Fruit fly (Drosophila melanogaster): ENCODE data around the gene Tl.
A peak's percentile ranks its signal among the peaks of the same experiment; 100 is the strongest.

Gene Tl

DNA sequence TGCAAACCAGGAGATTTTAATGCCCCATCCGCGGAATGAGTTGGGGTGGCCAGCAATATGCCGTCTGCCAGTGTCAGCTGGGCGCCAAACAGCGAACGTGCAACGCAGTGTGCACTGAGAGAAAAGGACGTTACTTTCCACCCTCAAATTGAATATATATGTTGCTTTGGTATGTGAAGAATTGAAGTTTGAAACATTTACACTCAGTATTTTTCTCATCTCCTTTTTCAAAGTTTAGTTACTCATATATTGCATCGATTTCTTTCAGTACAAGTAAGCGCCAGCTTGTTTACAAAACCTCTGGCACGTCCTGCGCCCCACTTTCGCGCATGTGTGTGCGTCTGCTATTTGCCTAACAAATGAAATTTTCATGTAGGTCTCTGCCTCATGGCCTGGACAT, 60.4 kb downstream of the Tl start (continued):
- TF ChIP-seq twi (tag; optimal IDR thresholded peaks at IDR 0.05), result no peak
- TF ChIP-seq Antp (GFP tag; optimal IDR thresholded peaks at IDR 0.05), result peak; percentile 72
- no peak for TF ChIP-seq MESR4 (GFP tag; optimal IDR thresholded peaks at IDR 0.05)
- TF ChIP-seq chinmo (GFP tag; IDR thresholded peaks at IDR 0.05; ENCODE audit: partially characterized antibody), result no peak
- peak; percentile 14; the same call in 1 of the 3 replicates for TF ChIP-seq Dbx (GFP tag; IDR thresholded peaks at IDR 0.05)
- TF ChIP-seq gsb-n (tag; optimal IDR thresholded peaks at IDR 0.05), result no peak
- TF ChIP-seq jumu (GFP tag; optimal IDR thresholded peaks at IDR 0.05), result no peak
- TF ChIP-seq CG16813 (GFP tag; IDR thresholded peaks at IDR 0.05; ENCODE audit: partially characterized antibody), result no peak
- TF ChIP-seq CG34376 (GFP tag; optimal IDR thresholded peaks at IDR 0.05), result no peak
- 0 out of 3 replicates have a peak, but pooled peaks have one; percentile 36 for TF ChIP-seq z (GFP tag; IDR thresholded peaks at IDR 0.05)
- no peak for TF ChIP-seq NFAT (GFP tag; IDR thresholded peaks at IDR 0.05)
- TF ChIP-seq nerfin-2 (GFP tag; IDR thresholded peaks at IDR 0.05; ENCODE audit: partially characterized antibody), result no peak
- TF ChIP-seq Hr51 (GFP tag; optimal IDR thresholded peaks at IDR 0.05), result peak in 1 of 2 experiments; percentile 19
- peak; percentile 25 for TF ChIP-seq CG6765 (GFP tag; optimal IDR thresholded peaks at IDR 0.05)
- TF ChIP-seq CG13775 (GFP tag; optimal IDR thresholded peaks at IDR 0.05), result no peak
- peak; percentile 46; the same call in 1 of the 2 replicates for TF ChIP-seq CG17328 (GFP tag; IDR thresholded peaks at IDR 0.05)
- TF ChIP-seq Hmr (GFP tag; optimal IDR thresholded peaks at IDR 0.05), result peak; percentile 55
- no peak for TF ChIP-seq CrebB (tag; optimal IDR thresholded peaks at IDR 0.05)
- no peak for TF ChIP-seq Elba2 (GFP tag; optimal IDR thresholded peaks at IDR 0.05)
- no peak for TF ChIP-seq CG9876 (GFP tag; optimal IDR thresholded peaks at IDR 0.05)
- peak; percentile 5 for TF ChIP-seq Fer3 (tag; optimal IDR thresholded peaks at IDR 0.05)
- TF ChIP-seq CG10462 (GFP tag; optimal IDR thresholded peaks at IDR 0.05), result no peak
- TF ChIP-seq ash1 (GFP tag; optimal IDR thresholded peaks at IDR 0.05), result no peak
- 0 out of 2 replicates have a peak, but pooled peaks have one; percentile 34 for TF ChIP-seq cas (GFP tag; IDR thresholded peaks at IDR 0.05)
- TF ChIP-seq CG13123 (GFP tag; optimal IDR thresholded peaks at IDR 0.05), result no peak
- peak; percentile 53; the same call in 1 of the 2 replicates for TF ChIP-seq Rx (GFP tag; IDR thresholded peaks at IDR 0.05)
- peak; percentile 4 for TF ChIP-seq Hand (GFP tag; optimal IDR thresholded peaks at IDR 0.05)
- no peak for TF ChIP-seq tx (GFP tag; optimal IDR thresholded peaks at IDR 0.05)
- peak; percentile 46; the same call in 1 of the 2 replicates for TF ChIP-seq CG7372 (GFP tag; IDR thresholded peaks at IDR 0.05)
- TF ChIP-seq CG1529 (GFP tag; optimal IDR thresholded peaks at IDR 0.05), result no peak
- no peak for TF ChIP-seq tna (GFP tag; IDR thresholded peaks at IDR 0.05; ENCODE audit: partially characterized antibody)
- no peak for TF ChIP-seq CG4360 (GFP tag; IDR thresholded peaks at IDR 0.05)
- no peak for TF ChIP-seq cad (GFP tag; optimal IDR thresholded peaks at IDR 0.05)
- no peak for TF ChIP-seq unc-4 (GFP tag; IDR thresholded peaks at IDR 0.05; ENCODE audit: partially characterized antibody)
- TF ChIP-seq HLHmδ (GFP tag; optimal IDR thresholded peaks at IDR 0.05), result no peak
- no peak for TF ChIP-seq CG6272 (GFP tag; IDR thresholded peaks at IDR 0.05)
- TF ChIP-seq CG7745 (tag; optimal IDR thresholded peaks at IDR 0.05), result no peak
- no peak for TF ChIP-seq pfk (GFP tag; optimal IDR thresholded peaks at IDR 0.05)
- no peak for TF ChIP-seq Atf3 (GFP tag; optimal IDR thresholded peaks at IDR 0.05)
- TF ChIP-seq CG2116 (GFP tag; optimal IDR thresholded peaks at IDR 0.05), result no peak
- no peak for TF ChIP-seq Nf-YB (GFP tag; optimal IDR thresholded peaks at IDR 0.05)
- no peak for TF ChIP-seq Ets97D (GFP tag; optimal IDR thresholded peaks at IDR 0.05)
- peak; percentile 14 for TF ChIP-seq CG14710 (tag; optimal IDR thresholded peaks at IDR 0.05)
- no peak for TF ChIP-seq CG3847 (GFP tag; IDR thresholded peaks at IDR 0.05)
- no peak for TF ChIP-seq CG14441 (GFP tag; IDR thresholded peaks at IDR 0.05)
- TF ChIP-seq phol (tag; optimal IDR thresholded peaks at IDR 0.05), result peak; percentile 38
- TF ChIP-seq NfI (GFP tag; optimal IDR thresholded peaks at IDR 0.05), result peak; percentile 3
- TF ChIP-seq slbo (GFP tag; IDR thresholded peaks at IDR 0.05), result peak; percentile 46; the same call in 1 of the 2 replicates
- TF ChIP-seq sug (tag; optimal IDR thresholded peaks at IDR 0.05), result no peak
- TF ChIP-seq Lhr (GFP tag; optimal IDR thresholded peaks at IDR 0.05), result no peak
